Worm (Caenorhabditis elegans) whole organism, late embryonic: ENCODE data around the gene C41G11.1.

Experiments
- K02D7.2 ChIP-seq: sonication (generic microtip); optimal IDR thresholded peaks from 2 replicates; lab custom pipeline; 2017; ENCODE audit warnings: mild to moderate bottlenecking, missing genetic modification characterization, missing compliant biosample characterization
- ama-1 ChIP-seq: fragments of 150-350 bp; optimal IDR thresholded peaks from 2 replicates; lab custom pipeline; 2014
- ceh-48 ChIP-seq: sonication (generic microtip); optimal IDR thresholded peaks from 2 replicates; lab custom pipeline; 2016; ENCODE audit warnings: missing genetic modification characterization, inconsistent platforms, missing compliant biosample characterization
- ceh-6 ChIP-seq: fragments of 200-800 bp; sonication (Bioruptor generic); optimal IDR thresholded peaks from 2 replicates; lab custom pipeline; 2018; ENCODE audit warnings: mild to moderate bottlenecking, missing genetic modification characterization, missing compliant biosample characterization
- dve-1 ChIP-seq: sonication (generic microtip); optimal IDR thresholded peaks from 2 replicates; lab custom pipeline; 2017; ENCODE audit warnings: antibody characterized with exemption, mild to moderate bottlenecking, missing genetic modification characterization, missing compliant biosample characterization
- elt-2 ChIP-seq: sonication (generic microtip); optimal IDR thresholded peaks from 2 replicates; lab custom pipeline; 2016; ENCODE audit warnings: missing genetic modification reagents, missing genetic modification characterization, missing compliant biosample characterization
- fkh-10 ChIP-seq: fragments of 150-350 bp; optimal IDR thresholded peaks from 2 replicates; lab custom pipeline; 2014; ENCODE audit warnings: missing biosample characterization, missing genetic modification reagents, missing genetic modification characterization
- hlh-30 ChIP-seq: sonication (generic microtip); optimal IDR thresholded peaks from 2 replicates; lab custom pipeline; 2017; ENCODE audit warnings: antibody characterized with exemption, missing genetic modification characterization, missing compliant biosample characterization; ENCODE audit not compliant: insufficient read depth
- nfya-1 ChIP-seq: sonication (generic microtip); optimal IDR thresholded peaks from 2 replicates; lab custom pipeline; 2017; ENCODE audit warnings: missing genetic modification characterization, mild to moderate bottlenecking, missing compliant biosample characterization, antibody characterized with exemption, moderate library complexity
- pqm-1 ChIP-seq: sonication (generic microtip); optimal IDR thresholded peaks from 2 replicates; lab custom pipeline; 2016; ENCODE audit warnings: missing genetic modification characterization, missing compliant biosample characterization
- pros-1 ChIP-seq: fragments of 150-350 bp; optimal IDR thresholded peaks from 2 replicates; lab custom pipeline; 2014; ENCODE audit warnings: missing biosample characterization, missing genetic modification reagents, missing genetic modification characterization
- ref-2 ChIP-seq: sonication (generic microtip); optimal IDR thresholded peaks from 2 replicates; lab custom pipeline; 2016; ENCODE audit warnings: missing genetic modification characterization, missing compliant biosample characterization
- unc-42 ChIP-seq: sonication (generic microtip); optimal IDR thresholded peaks from 2 replicates; lab custom pipeline; 2016; ENCODE audit warnings: missing genotype, missing genetic modification characterization, missing compliant biosample characterization
- unc-55 ChIP-seq: sonication (generic microtip); optimal IDR thresholded peaks from 2 replicates; lab custom pipeline; 2017; ENCODE audit warnings: missing biosample characterization, missing genetic modification reagents, missing genetic modification characterization

- TF ChIP-seq ceh-6: no peak
- TF ChIP-seq ref-2 (tag; lab: Kevin White, UChicago): no peak
- no peak for TF ChIP-seq pros-1
- TF ChIP-seq fkh-10 (GFP tag; lab: Kevin White, UChicago): no peak
- TF ChIP-seq pqm-1 (tag; lab: Kevin White, UChicago): no peak
- TF ChIP-seq dve-1: no peak
- no peak for TF ChIP-seq unc-42 (tag; lab: Kevin White, UChicago)
- TF ChIP-seq K02D7.2 (tag; lab: Kevin White, UChicago): no peak
- no peak for TF ChIP-seq nfya-1
- no peak for TF ChIP-seq ama-1 (lab: Kevin White, UChicago)
- no peak for TF ChIP-seq elt-2 (tag; lab: Kevin White, UChicago)
- TF ChIP-seq ceh-48 (tag; lab: Kevin White, UChicago): no peak
- TF ChIP-seq hlh-30 (tag; lab: Kevin White, UChicago): no peak
- TF ChIP-seq unc-55: no peak
Observed at ce11 chrX:5680125-5680524, 39.9 kb downstream of the C41G11.1 start, which contains the start of gene set-19.
